Fruit fly (Drosophila melanogaster): ENCODE results near the gene strat.

strat gene

DNA sequence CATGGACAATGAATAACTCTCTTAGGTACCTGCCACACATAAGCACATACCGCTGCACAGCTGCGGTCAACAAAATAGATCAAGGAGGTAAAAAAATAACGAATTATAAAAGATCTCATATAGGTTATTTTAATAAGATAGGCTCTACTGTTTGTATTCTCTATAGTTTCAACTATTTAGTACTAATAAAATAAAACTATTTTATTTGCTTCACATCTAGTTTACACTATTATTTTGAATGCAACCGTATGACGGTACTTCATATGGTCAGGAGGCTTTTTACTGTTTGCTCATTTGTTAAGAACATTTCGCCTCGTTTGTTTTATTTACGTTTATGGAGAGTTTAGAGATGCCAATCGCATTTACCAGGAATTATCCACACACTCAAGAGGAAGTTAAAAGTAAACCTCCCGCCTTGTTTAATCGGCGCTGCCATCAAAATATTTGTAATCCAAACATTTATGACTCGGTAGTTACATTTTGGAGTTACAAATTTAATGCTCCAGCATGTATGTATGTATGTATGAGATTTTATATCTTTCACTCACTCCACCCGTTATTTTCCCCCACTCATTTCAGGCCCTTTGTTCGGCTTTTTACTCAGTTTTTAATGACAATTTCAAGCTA is 45.1 kb upstream of the strat start (continued):
- TF ChIP-seq danr (GFP tag; IDR thresholded peaks at IDR 0.05) (peak; percentile 33; the same call in 1 of the 2 replicates), Meics (GFP tag; optimal IDR thresholded peaks at IDR 0.05) (peak; percentile 44), gfzf (GFP tag; optimal IDR thresholded peaks at IDR 0.05) (no peak), nmo (GFP tag; optimal IDR thresholded peaks at IDR 0.05) (peak; percentile 84), CG2678 (tag; optimal IDR thresholded peaks at IDR 0.05) (peak; percentile 75), Bteb2 (GFP tag; optimal IDR thresholded peaks at IDR 0.05) (peak; percentile 19), CG33557 (GFP tag; optimal IDR thresholded peaks at IDR 0.05) (peak; percentile 64), jing (GFP tag; optimal IDR thresholded peaks at IDR 0.05) (peak; percentile 12), Hr39 (optimal IDR thresholded peaks at IDR 0.05) (no peak), tup (GFP tag; optimal IDR thresholded peaks at IDR 0.05) (no peak), CG8388 (GFP tag; optimal IDR thresholded peaks at IDR 0.05) (peak; percentile 78), lbe (GFP tag; optimal IDR thresholded peaks at IDR 0.05) (no peak), trem (tag; optimal IDR thresholded peaks at IDR 0.05) (peak; percentile 80), pum (GFP tag; optimal IDR thresholded peaks at IDR 0.05) (no peak), ind (GFP tag; optimal IDR thresholded peaks at IDR 0.05) (peak; percentile 39), Sry-β (GFP tag; optimal IDR thresholded peaks at IDR 0.05) (no peak), Hr51 (GFP tag; optimal IDR thresholded peaks at IDR 0.05) (peak in 1 of 2 experiments; percentile 69), Hmr (GFP tag; optimal IDR thresholded peaks at IDR 0.05) (peak; percentile 50), jumu (GFP tag; optimal IDR thresholded peaks at IDR 0.05) (no peak), CG2875 (GFP tag; optimal IDR thresholded peaks at IDR 0.05) (peak; percentile 65), CG18262 (tag; optimal IDR thresholded peaks at IDR 0.05) (peak; percentile 86), hth (optimal IDR thresholded peaks at IDR 0.05) (no peak), luna (GFP tag; optimal IDR thresholded peaks at IDR 0.05) (no peak), CoRest (tag; optimal IDR thresholded peaks at IDR 0.05) (peak; percentile 67), corto (GFP tag; optimal IDR thresholded peaks at IDR 0.05) (no peak), bigmax (GFP tag; optimal IDR thresholded peaks at IDR 0.05) (no peak), Oli (tag; optimal IDR thresholded peaks at IDR 0.05) (peak; percentile 76), CG8359 (GFP tag; optimal IDR thresholded peaks at IDR 0.05; ENCODE audit: borderline replicate concordance) (peak; percentile 46), lilli (GFP tag; optimal IDR thresholded peaks at IDR 0.05) (peak; percentile 31), TFAM (GFP tag; optimal IDR thresholded peaks at IDR 0.05) (no peak), pzg (GFP tag; optimal IDR thresholded peaks at IDR 0.05) (no peak), CG9817 (tag; optimal IDR thresholded peaks at IDR 0.05) (peak; percentile 19), mam (GFP tag; optimal IDR thresholded peaks at IDR 0.05) (no peak), chinmo (GFP tag; IDR thresholded peaks at IDR 0.05; ENCODE audit: partially characterized antibody) (no peak), Stat92E (GFP tag; optimal IDR thresholded peaks at IDR 0.05) (peak in 1 of 3 experiments; percentile 57), Mes4 (GFP tag; optimal IDR thresholded peaks at IDR 0.05) (no peak), schlank (tag; optimal IDR thresholded peaks at IDR 0.05) (no peak), Sin3A (optimal IDR thresholded peaks at IDR 0.05) (no peak), CG14050 (GFP tag; IDR thresholded peaks at IDR 0.05) (peak; percentile 52; the same call in 2 of the 3 replicates), CG3995 (GFP tag; optimal IDR thresholded peaks at IDR 0.05) (no peak), gt (GFP tag; IDR thresholded peaks at IDR 0.05) (no peak), chm (GFP tag; IDR thresholded peaks at IDR 0.05) (no peak), nom (GFP tag; optimal IDR thresholded peaks at IDR 0.05) (peak; percentile 15), MBD-R2 (GFP tag; IDR thresholded peaks at IDR 0.05) (peak; percentile 30; the same call in 1 of the 2 replicates), org-1 (GFP tag; optimal IDR thresholded peaks at IDR 0.05) (peak; percentile 59), onecut (GFP tag; IDR thresholded peaks at IDR 0.05) (peak; percentile 47), lov (optimal IDR thresholded peaks at IDR 0.05) (no peak), lov (GFP tag; IDR thresholded peaks at IDR 0.05) (no peak), pho (GFP tag; optimal IDR thresholded peaks at IDR 0.05) (peak; percentile 7), CG4707 (GFP tag; optimal IDR thresholded peaks at IDR 0.05) (peak; percentile 12)

Measured in whole organism, embryonic.